Fruit fly (Drosophila melanogaster) whole organism, embryonic: ENCODE results near the gene fzo.

ENCODE experiments used
- ATbp ChIP-seq: fragments of 200-800 bp; sonication (Bioruptor generic); optimal IDR thresholded peaks from 2 replicates; lab custom pipeline; 2017; ENCODE audit warnings: missing biosample characterization, mild to moderate bottlenecking, missing genetic modification characterization, missing genetic modification reagents
- Awh ChIP-seq: fragments of 200-800 bp; sonication (Bioruptor generic); IDR thresholded peaks from 2 replicates; pipeline ENCODE4, ENCODE4 v1.3.6; 2022; ENCODE audit warnings: missing biosample characterization, missing genetic modification characterization
- CG10431 ChIP-seq: fragments of 200-800 bp; sonication (Bioruptor generic); optimal IDR thresholded peaks from 3 replicates; lab custom pipeline; 2018; ENCODE audit warnings: missing biosample characterization, mild to moderate bottlenecking, missing genetic modification characterization
- CG11093 ChIP-seq: fragments of 200-800 bp; sonication (Bioruptor generic); IDR thresholded peaks from 3 replicates; pipeline ENCODE4 v1.3.6; 2022; ENCODE audit warnings: missing biosample characterization, missing genetic modification characterization
- CG12071 ChIP-seq: fragments of 200-800 bp; sonication (Bioruptor generic); optimal IDR thresholded peaks from 3 replicates; lab custom pipeline; 2018; ENCODE audit warnings: missing biosample characterization, mild to moderate bottlenecking, missing genetic modification characterization
- CG12299 ChIP-seq: fragments of 200-800 bp; sonication (Bioruptor generic); optimal IDR thresholded peaks from 2 replicates; lab custom pipeline; 2018; ENCODE audit warnings: missing biosample characterization, mild to moderate bottlenecking, missing genetic modification characterization
- CG14014 ChIP-seq: fragments of 200-800 bp; sonication (Bioruptor generic); IDR thresholded peaks from 2 replicates; pipeline ENCODE4 v1.3.6; 2022; ENCODE audit warnings: missing biosample characterization, missing genetic modification characterization
- CG15601 ChIP-seq: fragments of 200-800 bp; sonication (Bioruptor generic); optimal IDR thresholded peaks from 3 replicates; lab custom pipeline; 2019; ENCODE audit warnings: missing biosample characterization, mild to moderate bottlenecking, missing genetic modification characterization, moderate library complexity
- CG17612 ChIP-seq: fragments of 200-800 bp; sonication (Bioruptor generic); IDR thresholded peaks from 2 replicates; pipeline ENCODE4 v1.3.6; 2022; ENCODE audit warnings: missing biosample characterization, missing genetic modification characterization
- CG18764 ChIP-seq: fragments of 200-800 bp; sonication (Bioruptor generic); optimal IDR thresholded peaks from 3 replicates; lab custom pipeline; 2016; ENCODE audit warnings: missing biosample characterization, missing genetic modification characterization
- CG3163 ChIP-seq: fragments of 200-800 bp; sonication (Bioruptor generic); optimal IDR thresholded peaks from 3 replicates; lab custom pipeline; 2016; ENCODE audit warnings: missing biosample characterization, missing genetic modification characterization
- CG32532 ChIP-seq: fragments of 200-800 bp; sonication (Bioruptor generic); IDR thresholded peaks from 2 replicates; pipeline ENCODE4 v1.3.6; 2022; ENCODE audit warnings: missing biosample characterization, missing genetic modification characterization
- CG32772 ChIP-seq: fragments of 200-800 bp; sonication (Bioruptor generic); IDR thresholded peaks from 2 replicates; pipeline ENCODE4 v1.3.6; 2022; ENCODE audit warnings: missing biosample characterization, missing genetic modification characterization
- CG3995 ChIP-seq: fragments of 200-800 bp; sonication (Bioruptor generic); optimal IDR thresholded peaks from 3 replicates; lab custom pipeline; 2016; ENCODE audit warnings: missing biosample characterization, missing genetic modification characterization
- CG6689 ChIP-seq: fragments of 200-800 bp; sonication (Bioruptor generic); IDR thresholded peaks from 2 replicates; pipeline ENCODE4 v1.3.6; 2022; ENCODE audit warnings: missing biosample characterization, missing genetic modification characterization
- CG7786 ChIP-seq: fragments of 200-800 bp; sonication (Bioruptor generic); optimal IDR thresholded peaks from 2 replicates; lab custom pipeline; 2016; ENCODE audit warnings: missing biosample characterization, missing genetic modification characterization
- CG7839 ChIP-seq: fragments of 200-800 bp; sonication (Bioruptor generic); optimal IDR thresholded peaks from 3 replicates; lab custom pipeline; 2018; ENCODE audit warnings: missing biosample characterization, mild to moderate bottlenecking, missing genetic modification characterization, moderate library complexity
- CG8281 ChIP-seq: fragments of 200-800 bp; sonication (Bioruptor generic); optimal IDR thresholded peaks from 2 replicates; lab custom pipeline; 2018; ENCODE audit warnings: missing biosample characterization, mild to moderate bottlenecking, missing genetic modification characterization, moderate library complexity
- CHES-1-like ChIP-seq: fragments of 200-800 bp; sonication (Bioruptor generic); optimal IDR thresholded peaks from 2 replicates; lab custom pipeline; 2016; ENCODE audit warnings: missing biosample characterization, missing genetic modification characterization
- Chrac-16 ChIP-seq: fragments of 200-800 bp; sonication (Bioruptor generic); optimal IDR thresholded peaks from 3 replicates; lab custom pipeline; 2016; ENCODE audit warnings: missing biosample characterization, missing genetic modification characterization
- D ChIP-seq, 2 experiments: fragments of 200-800 bp in 1 of 2; fragments of >200 bp in 1 of 2; sonication (Bioruptor generic) in 1 of 2; optimal IDR thresholded peaks; 2 replicates in 1 of 2; 3 replicates in 1 of 2; lab custom pipeline; 2017; ENCODE audit warnings: mild to moderate bottlenecking in 1 of 2, missing biosample characterization in 1 of 2, missing genetic modification characterization in 1 of 2, missing genetic modification reagents in 1 of 2
- Dad ChIP-seq: fragments of 200-800 bp; sonication (Bioruptor generic); optimal IDR thresholded peaks from 3 replicates; lab custom pipeline; 2016; ENCODE audit warnings: missing biosample characterization, missing genetic modification characterization
- Dll ChIP-seq: fragments of 200-800 bp; sonication (Bioruptor generic); IDR thresholded peaks from 4 replicates; pipeline ENCODE4 v1.3.6; 2022; ENCODE audit warnings: missing biosample characterization, missing genetic modification characterization; ENCODE audit not compliant: partially characterized antibody
- Fer2 ChIP-seq: fragments of 200-800 bp; sonication (Bioruptor generic); optimal IDR thresholded peaks from 2 replicates; lab custom pipeline; 2018; ENCODE audit warnings: missing biosample characterization, mild to moderate bottlenecking, missing genetic modification characterization, moderate library complexity
- Jarid2 ChIP-seq: fragments of 200-800 bp; sonication (Bioruptor generic); optimal IDR thresholded peaks from 3 replicates; lab custom pipeline; 2017; ENCODE audit warnings: mild to moderate bottlenecking, missing biosample characterization, missing genetic modification reagents, missing genetic modification characterization
- Kr ChIP-seq: fragments of 200-800 bp; sonication (Bioruptor generic); optimal IDR thresholded peaks from 2 replicates; lab custom pipeline; 2017; ENCODE audit warnings: missing biosample characterization, mild to moderate bottlenecking, missing genetic modification characterization
- Max ChIP-seq: fragments of 200-800 bp; sonication (Bioruptor generic); optimal IDR thresholded peaks from 2 replicates; lab custom pipeline; 2016; ENCODE audit warnings: missing biosample characterization, mild to moderate bottlenecking, missing genetic modification characterization
- Myb ChIP-seq: fragments of 200-800 bp; sonication (Bioruptor generic); optimal IDR thresholded peaks from 2 replicates; lab custom pipeline; 2016; ENCODE audit warnings: missing biosample characterization, missing genetic modification characterization
- PHDP ChIP-seq: fragments of 200-800 bp; sonication (Bioruptor generic); optimal IDR thresholded peaks from 3 replicates; lab custom pipeline; 2018; ENCODE audit warnings: missing biosample characterization, mild to moderate bottlenecking, missing genetic modification characterization, moderate library complexity
- ab ChIP-seq: fragments of 200-800 bp; sonication (Bioruptor generic); optimal IDR thresholded peaks from 2 replicates; lab custom pipeline; 2016; ENCODE audit warnings: missing biosample characterization, missing genetic modification characterization
- caup ChIP-seq: fragments of 200-800 bp; sonication (Bioruptor generic); optimal IDR thresholded peaks from 3 replicates; lab custom pipeline; 2017; ENCODE audit warnings: missing biosample characterization, mild to moderate bottlenecking, missing genetic modification characterization, moderate library complexity; ENCODE audit not compliant: severe bottlenecking
- ems ChIP-seq: fragments of 200-800 bp; sonication (Bioruptor generic); optimal IDR thresholded peaks from 3 replicates; lab custom pipeline; 2016; ENCODE audit warnings: missing biosample characterization, missing genetic modification characterization
- exex ChIP-seq: fragments of 200-800 bp; sonication (Bioruptor generic); optimal IDR thresholded peaks from 4 replicates; lab custom pipeline; 2018; ENCODE audit warnings: missing biosample characterization, mild to moderate bottlenecking, missing genetic modification characterization, moderate library complexity
- fu2 ChIP-seq: fragments of 200-800 bp; sonication (Bioruptor generic); optimal IDR thresholded peaks from 2 replicates; lab custom pipeline; 2016; ENCODE audit warnings: missing biosample characterization, missing genetic modification characterization
- gfzf ChIP-seq: fragments of 200-800 bp; sonication (Bioruptor generic); optimal IDR thresholded peaks from 2 replicates; lab custom pipeline; 2016; ENCODE audit warnings: missing biosample characterization, mild to moderate bottlenecking, missing genetic modification characterization, moderate library complexity
- grn ChIP-seq: fragments of 200-800 bp; sonication (Bioruptor generic); optimal IDR thresholded peaks from 3 replicates; lab custom pipeline; 2017; ENCODE audit warnings: missing biosample characterization, missing genetic modification characterization
- ind ChIP-seq: fragments of 200-800 bp; sonication (Bioruptor generic); optimal IDR thresholded peaks from 3 replicates; lab custom pipeline; 2016; ENCODE audit warnings: missing biosample characterization, missing genetic modification characterization
- kah ChIP-seq: fragments of 200-800 bp; sonication (Bioruptor generic); optimal IDR thresholded peaks from 2 replicates; lab custom pipeline; 2018; ENCODE audit warnings: missing biosample characterization, mild to moderate bottlenecking, missing genetic modification characterization
- lab ChIP-seq: fragments of 200-800 bp; sonication (Bioruptor generic); optimal IDR thresholded peaks from 3 replicates; lab custom pipeline; 2017; ENCODE audit warnings: missing biosample characterization, missing genetic modification characterization, mild to moderate bottlenecking, moderate library complexity, missing genetic modification reagents
- nom ChIP-seq: fragments of 200-800 bp; sonication (Bioruptor generic); optimal IDR thresholded peaks from 2 replicates; lab custom pipeline; 2017; ENCODE audit warnings: missing biosample characterization, missing genetic modification characterization, mild to moderate bottlenecking, moderate library complexity, missing genetic modification reagents
- repo ChIP-seq: fragments of 200-800 bp; sonication (Bioruptor generic); optimal IDR thresholded peaks from 2 replicates; lab custom pipeline; 2016; ENCODE audit warnings: missing biosample characterization, missing genetic modification characterization
- sd ChIP-seq: fragments of 200-800 bp; sonication (Bioruptor generic); optimal IDR thresholded peaks from 3 replicates; lab custom pipeline; 2018; ENCODE audit warnings: missing biosample characterization, mild to moderate bottlenecking, missing genetic modification characterization, moderate library complexity
- seq ChIP-seq: fragments of 200-800 bp; sonication (Bioruptor generic); IDR thresholded peaks from 2 replicates; pipeline ENCODE4 v1.3.6; 2022; ENCODE audit warnings: missing biosample characterization, missing genetic modification characterization
- sisA ChIP-seq: fragments of 200-800 bp; sonication (Bioruptor generic); IDR thresholded peaks from 2 replicates; pipeline ENCODE4 v1.3.6; 2022; ENCODE audit warnings: missing biosample characterization, missing genetic modification characterization
- so ChIP-seq: fragments of 200-800 bp; sonication (Bioruptor generic); IDR thresholded peaks from 3 replicates; pipeline ENCODE4 v1.3.6; 2022; ENCODE audit warnings: missing biosample characterization, missing genetic modification characterization
- stc ChIP-seq: fragments of 200-800 bp; sonication (Bioruptor generic); IDR thresholded peaks from 2 replicates; pipeline ENCODE4 v1.3.6; 2022; ENCODE audit warnings: missing biosample characterization, missing genetic modification characterization
- tin ChIP-seq: fragments of 200-800 bp; sonication (Bioruptor generic); optimal IDR thresholded peaks from 3 replicates; lab custom pipeline; 2016; ENCODE audit warnings: missing biosample characterization, missing genetic modification characterization
- unpg ChIP-seq: fragments of 200-800 bp; sonication (Bioruptor generic); optimal IDR thresholded peaks from 3 replicates; lab custom pipeline; 2018; ENCODE audit warnings: missing biosample characterization, mild to moderate bottlenecking, missing genetic modification characterization, moderate library complexity
- usp ChIP-seq: fragments of >200 bp; optimal IDR thresholded peaks from 2 replicates; lab custom pipeline; 2017; ENCODE audit warnings: missing biosample characterization, missing genetic modification characterization

The fzo gene

dm6 chr3R:23176445-23177087 is 27.3 kb downstream of the fzo start (continued):
- TF ChIP-seq seq (GFP tag; lab: Robert Waterston, UW): peak; percentile 55; the same call in 1 of the 2 replicates
- peak; percentile 87 for TF ChIP-seq caup (GFP tag; lab: Kevin White, UChicago)
- TF ChIP-seq CHES-1-like (GFP tag; lab: Kevin White, UChicago): peak; percentile 54
- TF ChIP-seq CG3163 (GFP tag; lab: Kevin White, UChicago): no peak
- no peak for TF ChIP-seq ab (GFP tag; lab: Kevin White, UChicago)
- TF ChIP-seq Max (GFP tag; lab: Kevin White, UChicago): peak; percentile 7
- TF ChIP-seq CG18764: no peak
- TF ChIP-seq usp (GFP tag; lab: Kevin White, UChicago): no peak
- no peak for TF ChIP-seq Kr
- peak; percentile 73 for TF ChIP-seq ATbp
- TF ChIP-seq Fer2 (tag; lab: Kevin White, UChicago): peak; percentile 36
- peak; percentile 9 for TF ChIP-seq nom (GFP tag; lab: Kevin White, UChicago)
- peak; percentile 31 for TF ChIP-seq CG8281 (tag; lab: Kevin White, UChicago)
- TF ChIP-seq kah: peak; percentile 36
- TF ChIP-seq Myb (GFP tag; lab: Kevin White, UChicago): peak; percentile 16
- TF ChIP-seq CG3995: peak; percentile 1
- no peak for TF ChIP-seq D (optimal IDR thresholded peaks at IDR 0.05; lab: Kevin White, UChicago)
- peak; percentile 2 for TF ChIP-seq D (GFP tag; optimal IDR thresholded peaks at IDR 0.05; lab: Kevin White, UChicago)
- no peak for TF ChIP-seq gfzf (GFP tag; lab: Kevin White, UChicago)
- peak; percentile 44 for TF ChIP-seq CG15601 (tag; lab: Kevin White, UChicago)
- peak; percentile 49; the same call in 1 of the 2 replicates for TF ChIP-seq CG14014 (GFP tag; lab: Robert Waterston, UW)
- TF ChIP-seq unpg (GFP tag; lab: Kevin White, UChicago): peak; percentile 10
- no peak for TF ChIP-seq CG11093
- TF ChIP-seq CG7786 (GFP tag; lab: Kevin White, UChicago): peak; percentile 47
- no peak for TF ChIP-seq ems (GFP tag; lab: Kevin White, UChicago)
- TF ChIP-seq PHDP (tag; lab: Kevin White, UChicago): peak; percentile 50
- no peak for TF ChIP-seq Dll (GFP tag; lab: Robert Waterston, UW)
- peak; percentile 20 for TF ChIP-seq Jarid2 (GFP tag; lab: Kevin White, UChicago)
- peak; percentile 29 for TF ChIP-seq Dad (GFP tag; lab: Kevin White, UChicago)
- TF ChIP-seq tin (GFP tag; lab: Kevin White, UChicago): no peak
- no peak for TF ChIP-seq Chrac-16 (GFP tag; lab: Kevin White, UChicago)
- TF ChIP-seq ind (GFP tag; lab: Kevin White, UChicago): no peak
- peak; percentile 81 for TF ChIP-seq lab (GFP tag; lab: Kevin White, UChicago)
- TF ChIP-seq CG10431 (GFP tag; lab: Kevin White, UChicago): peak; percentile 19
- peak; percentile 67; the same call in 1 of the 3 replicates for TF ChIP-seq so
- TF ChIP-seq repo: peak; percentile 30
- peak; percentile 26 for TF ChIP-seq grn (GFP tag; lab: Kevin White, UChicago)
- no peak for TF ChIP-seq CG32772
- TF ChIP-seq fu2 (GFP tag; lab: Kevin White, UChicago): peak; percentile 40
- TF ChIP-seq sisA (GFP tag; lab: Robert Waterston, UW): no peak
- peak; percentile 61 for TF ChIP-seq sd
- peak; percentile 66; the same call in 1 of the 2 replicates for TF ChIP-seq Awh (GFP tag; lab: Robert Waterston, UW)
- peak; percentile 5; the same call in 1 of the 2 replicates for TF ChIP-seq CG32532 (GFP tag; lab: Robert Waterston, UW)
- peak; percentile 80 for TF ChIP-seq CG12071
- no peak for TF ChIP-seq CG6689 (GFP tag; lab: Robert Waterston, UW)
- peak; percentile 18 for TF ChIP-seq CG12299 (tag; lab: Kevin White, UChicago)
- TF ChIP-seq CG7839 (tag; lab: Kevin White, UChicago): peak; percentile 2
- TF ChIP-seq CG17612 (GFP tag; lab: Robert Waterston, UW): no peak
- TF ChIP-seq exex (tag; lab: Kevin White, UChicago): peak; percentile 34
- 0 out of 2 replicates have a peak, but pooled peaks have one; percentile 21 for TF ChIP-seq stc (GFP tag; lab: Robert Waterston, UW)
